Fruit fly (Drosophila melanogaster): ENCODE data around the gene dop.

Gene dop

dm6 chr3L:15610109-15610508 is 44.3 kb downstream of the dop start, which contains the start of gene CG7650:
Gene CG7650 (minus strand): TSS chr3L:15610386.
- TF ChIP-seq fd96Ca (GFP tag; IDR thresholded peaks at IDR 0.05) (no peak), CG12605 (GFP tag; IDR thresholded peaks at IDR 0.05) (no peak), Pif1B (GFP tag; optimal IDR thresholded peaks at IDR 0.05) (no peak), CG4496 (GFP tag; IDR thresholded peaks at IDR 0.05) (no peak), rn (GFP tag; IDR thresholded peaks at IDR 0.05) (no peak), Ets98B (GFP tag; IDR thresholded peaks at IDR 0.05) (no peak), Pif1A (GFP tag; optimal IDR thresholded peaks at IDR 0.05) (no peak), EcR (GFP tag; optimal IDR thresholded peaks at IDR 0.05) (no peak), gl (tag; optimal IDR thresholded peaks at IDR 0.05) (no peak), CG15710 (tag; optimal IDR thresholded peaks at IDR 0.05) (no peak)

- TF ChIP-seq CG34367 (tag; optimal IDR thresholded peaks at IDR 0.05) = no peak
- TF ChIP-seq CG8301 (tag; optimal IDR thresholded peaks at IDR 0.05) = no peak
- no peak for TF ChIP-seq Snoo (tag; optimal IDR thresholded peaks at IDR 0.05)
- TF ChIP-seq CG12605 (GFP tag; IDR thresholded peaks at IDR 0.05) = no peak
- no peak for TF ChIP-seq CG9948 (tag; optimal IDR thresholded peaks at IDR 0.05)
- TF ChIP-seq CG14655 (GFP tag; optimal IDR thresholded peaks at IDR 0.05) = no peak
- TF ChIP-seq EcR (GFP tag; optimal IDR thresholded peaks at IDR 0.05) = no peak
- no peak for TF ChIP-seq CG32121 (GFP tag; IDR thresholded peaks at IDR 0.05)
- TF ChIP-seq CG8159 (tag; optimal IDR thresholded peaks at IDR 0.05) = no peak
- TF ChIP-seq Pif1A (GFP tag; optimal IDR thresholded peaks at IDR 0.05) = no peak
- TF ChIP-seq CG13204 (GFP tag; optimal IDR thresholded peaks at IDR 0.05) = no peak
- no peak for TF ChIP-seq Pif1B (GFP tag; optimal IDR thresholded peaks at IDR 0.05)
- TF ChIP-seq Ets98B (GFP tag; IDR thresholded peaks at IDR 0.05) = no peak
- no peak for TF ChIP-seq CG17806 (tag; optimal IDR thresholded peaks at IDR 0.05)
These were observed 46.9 kb downstream of the dop start, which contains the start of gene CG13449 for dm6 chr3L:15612728-15613127. Gene CG13449 (minus strand): TSS chr3L:15612828.

DNA sequence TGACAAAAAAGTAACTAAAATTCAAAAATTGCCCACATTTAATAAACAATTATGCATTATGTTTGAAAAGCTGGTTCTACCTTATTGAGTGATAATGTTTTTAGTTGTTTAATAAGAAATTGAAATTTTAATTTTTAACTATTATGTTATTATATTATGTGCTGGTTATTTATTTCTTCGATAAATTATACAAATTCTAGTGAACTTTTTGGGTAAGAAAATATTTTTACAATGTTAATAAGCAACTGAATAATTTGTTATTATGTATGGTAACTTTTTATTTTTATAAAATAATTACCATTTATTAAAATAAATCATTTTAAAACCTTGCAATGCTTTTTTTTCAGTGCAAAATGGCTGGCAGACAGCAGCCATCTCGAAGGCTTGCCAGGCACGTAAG is 50.7 kb downstream of the dop start:
- TF ChIP-seq CG10348 (GFP tag; IDR thresholded peaks at IDR 0.05) = no peak
- TF ChIP-seq gl (tag; optimal IDR thresholded peaks at IDR 0.05) = no peak
- TF ChIP-seq CG12605 (GFP tag; IDR thresholded peaks at IDR 0.05) = no peak
- TF ChIP-seq Snoo (tag; optimal IDR thresholded peaks at IDR 0.05) = no peak
- no peak for TF ChIP-seq fd96Ca (GFP tag; IDR thresholded peaks at IDR 0.05)
- TF ChIP-seq CG4496 (GFP tag; IDR thresholded peaks at IDR 0.05) = no peak
- TF ChIP-seq CG8301 (tag; optimal IDR thresholded peaks at IDR 0.05) = no peak
- no peak for TF ChIP-seq CG13204 (GFP tag; optimal IDR thresholded peaks at IDR 0.05)
- no peak for TF ChIP-seq CG9948 (tag; optimal IDR thresholded peaks at IDR 0.05)
- no peak for TF ChIP-seq D1 (tag; optimal IDR thresholded peaks at IDR 0.05)
- TF ChIP-seq Pif1A (GFP tag; optimal IDR thresholded peaks at IDR 0.05) = no peak
- TF ChIP-seq CG17806 (tag; optimal IDR thresholded peaks at IDR 0.05) = no peak
- TF ChIP-seq CG32121 (GFP tag; IDR thresholded peaks at IDR 0.05) = no peak
- TF ChIP-seq Ets98B (GFP tag; IDR thresholded peaks at IDR 0.05) = no peak

- TF ChIP-seq CG8301 (tag; optimal IDR thresholded peaks at IDR 0.05) (no peak), CG34367 (tag; optimal IDR thresholded peaks at IDR 0.05) (no peak), gl (tag; optimal IDR thresholded peaks at IDR 0.05) (no peak), CG4496 (GFP tag; IDR thresholded peaks at IDR 0.05) (no peak), CG9948 (tag; optimal IDR thresholded peaks at IDR 0.05) (no peak), fd96Ca (GFP tag; IDR thresholded peaks at IDR 0.05) (no peak), D1 (tag; optimal IDR thresholded peaks at IDR 0.05) (no peak), EcR (GFP tag; optimal IDR thresholded peaks at IDR 0.05) (no peak), CG8159 (tag; optimal IDR thresholded peaks at IDR 0.05) (no peak), CG32121 (GFP tag; IDR thresholded peaks at IDR 0.05) (no peak), CG17806 (tag; optimal IDR thresholded peaks at IDR 0.05) (no peak), CG14655 (GFP tag; optimal IDR thresholded peaks at IDR 0.05) (no peak), CG15710 (tag; optimal IDR thresholded peaks at IDR 0.05) (no peak), rn (GFP tag; IDR thresholded peaks at IDR 0.05) (no peak), Snoo (tag; optimal IDR thresholded peaks at IDR 0.05) (no peak), Pif1B (GFP tag; optimal IDR thresholded peaks at IDR 0.05) (no peak), Pif1A (GFP tag; optimal IDR thresholded peaks at IDR 0.05) (no peak), Ets98B (GFP tag; IDR thresholded peaks at IDR 0.05) (no peak), CG12605 (GFP tag; IDR thresholded peaks at IDR 0.05) (no peak), CG13204 (GFP tag; optimal IDR thresholded peaks at IDR 0.05) (no peak)
These were observed 51.1 kb downstream of the dop start for dm6 chr3L:15616900-15617299.

DNA sequence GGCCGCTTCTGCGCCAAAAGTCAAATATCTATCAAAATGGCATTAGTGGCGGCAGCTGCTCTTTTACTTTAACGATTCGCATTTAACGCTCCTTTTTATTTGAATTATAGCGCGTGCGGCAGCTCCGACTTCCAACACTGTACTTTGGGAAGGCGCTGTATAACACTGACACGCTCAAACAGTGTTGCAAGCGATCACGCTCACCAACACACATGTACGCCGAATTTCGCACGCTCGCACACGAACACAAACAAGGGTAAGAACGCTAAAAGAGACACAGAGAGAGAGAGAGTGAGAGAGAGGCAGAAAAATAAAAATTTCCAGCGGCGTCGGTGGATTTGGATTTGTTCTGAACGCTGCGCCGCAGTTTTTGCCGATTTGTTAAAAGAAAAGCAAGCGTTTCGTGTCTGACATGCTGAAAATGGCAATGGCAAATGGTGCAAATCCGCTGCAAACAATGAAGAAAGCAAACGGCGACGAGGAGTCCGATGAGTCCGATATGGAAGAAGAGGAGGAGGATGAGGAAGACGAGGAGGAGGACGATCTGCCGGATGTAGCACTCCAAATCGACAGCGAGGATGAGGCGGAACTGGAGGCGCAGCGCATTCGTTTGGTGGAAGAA is 53.9 kb downstream of the dop start, which contains the start of gene Phs:
Gene Phs (plus strand): TSS at position 276 of the 622 bp plus-strand sequence.
- TF ChIP-seq Snoo (tag; optimal IDR thresholded peaks at IDR 0.05) = peak; percentile 73
- TF ChIP-seq CG17806 (tag; optimal IDR thresholded peaks at IDR 0.05) = peak; percentile 27
- no peak for TF ChIP-seq CG12605 (GFP tag; IDR thresholded peaks at IDR 0.05)
- TF ChIP-seq fd96Ca (GFP tag; IDR thresholded peaks at IDR 0.05) = peak; percentile 81
- peak; percentile 82 for TF ChIP-seq CG4496 (GFP tag; IDR thresholded peaks at IDR 0.05)
- no peak for TF ChIP-seq Pif1A (GFP tag; optimal IDR thresholded peaks at IDR 0.05)
- TF ChIP-seq CG14655 (GFP tag; optimal IDR thresholded peaks at IDR 0.05) = no peak
- TF ChIP-seq D1 (tag; optimal IDR thresholded peaks at IDR 0.05) = peak; percentile 9
- TF ChIP-seq rn (GFP tag; IDR thresholded peaks at IDR 0.05) = no peak
- peak; percentile 76 for TF ChIP-seq Ets98B (GFP tag; IDR thresholded peaks at IDR 0.05)
- TF ChIP-seq CG8159 (tag; optimal IDR thresholded peaks at IDR 0.05) = peak; percentile 52
- TF ChIP-seq CG34367 (tag; optimal IDR thresholded peaks at IDR 0.05) = peak; percentile 44
- TF ChIP-seq CG15710 (tag; optimal IDR thresholded peaks at IDR 0.05) = peak; percentile 46
- TF ChIP-seq Pif1B (GFP tag; optimal IDR thresholded peaks at IDR 0.05) = peak; percentile 63
- peak; percentile 2 for TF ChIP-seq gl (tag; optimal IDR thresholded peaks at IDR 0.05)
- no peak for TF ChIP-seq CG10348 (GFP tag; IDR thresholded peaks at IDR 0.05)
- TF ChIP-seq CG13204 (GFP tag; optimal IDR thresholded peaks at IDR 0.05) = peak; percentile 38
- TF ChIP-seq CG9948 (tag; optimal IDR thresholded peaks at IDR 0.05) = no peak
- TF ChIP-seq EcR (GFP tag; optimal IDR thresholded peaks at IDR 0.05) = peak; percentile 64
- TF ChIP-seq CG32121 (GFP tag; IDR thresholded peaks at IDR 0.05) = peak; percentile 73
- TF ChIP-seq CG8301 (tag; optimal IDR thresholded peaks at IDR 0.05) = no peak

Measured in whole organism, pupa.